Worm (Caenorhabditis elegans): ENCODE results near the gene fbxb-25.

fbxb-25 gene

DNA sequence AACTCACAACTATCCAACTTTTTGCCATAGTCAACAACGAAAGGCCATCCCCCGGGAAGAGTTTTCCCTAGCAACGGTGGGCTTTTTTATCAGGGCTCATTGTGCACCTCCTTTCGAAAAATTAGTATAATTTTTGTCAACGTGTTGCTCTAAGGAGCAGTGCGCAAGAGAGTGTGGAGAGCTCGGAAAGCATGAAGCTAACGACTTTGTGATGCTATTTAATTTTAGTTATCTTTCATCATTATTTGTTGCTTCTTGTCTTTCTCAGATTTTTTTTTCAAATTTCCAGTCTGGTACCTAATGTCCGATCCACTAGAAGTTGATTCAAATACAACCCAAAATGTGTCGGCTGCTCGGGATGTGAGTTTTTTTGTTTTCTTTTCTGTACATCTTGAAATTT lies 46.3 kb downstream of the fbxb-25 start, which contains the start of gene ceh-81:
Gene ceh-81, plus strand, starts transcription at position 301 of the 400 bp plus-strand sequence.
- TF ChIP-seq elt-3 (tag; optimal IDR thresholded peaks at IDR 0.05) (no peak), bed-3 (GFP tag; optimal IDR thresholded peaks at IDR 0.05) (no peak), unc-120 (tag; optimal IDR thresholded peaks at IDR 0.05; ENCODE audit: poor library complexity, severe bottlenecking) (no peak), blmp-1 (tag; optimal IDR thresholded peaks at IDR 0.05) (no peak), nhr-2 (tag; optimal IDR thresholded peaks at IDR 0.05) (no peak)

DNA sequence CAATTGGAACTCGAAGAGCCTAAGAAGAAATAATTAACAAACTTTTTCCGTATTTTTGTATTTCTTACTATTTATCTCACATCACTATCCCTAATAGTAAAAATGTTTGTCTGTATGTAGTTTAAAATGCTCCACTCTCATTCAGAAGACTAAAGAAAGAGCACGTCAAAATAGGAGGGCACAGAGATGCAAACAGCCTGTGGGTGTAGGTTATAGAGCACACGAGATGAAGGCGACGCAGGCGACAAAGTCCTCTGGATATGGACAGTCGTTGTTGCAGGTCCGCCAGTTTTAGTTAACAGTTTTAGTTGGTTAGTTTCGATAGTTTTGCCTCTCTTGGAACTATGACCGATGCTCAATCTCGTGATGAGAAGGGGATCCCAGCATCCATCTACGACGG lies 48.1 kb downstream of the fbxb-25 start, which contains the start of gene ceh-82:
Gene ceh-82, plus strand, starts transcription at position 301 of the 400 bp plus-strand sequence.
- TF ChIP-seq tbx-8 (GFP tag; optimal IDR thresholded peaks at IDR 0.05) (no peak), ztf-11 (tag; optimal IDR thresholded peaks at IDR 0.05) (no peak), unc-39 (tag; optimal IDR thresholded peaks at IDR 0.05) (no peak), sptf-1 (tag; optimal IDR thresholded peaks at IDR 0.05) (no peak), M03D4.4 (tag; optimal IDR thresholded peaks at IDR 0.05) (no peak), nhr-237 (tag; optimal IDR thresholded peaks at IDR 0.05) (no peak), unc-62 (GFP tag; optimal IDR thresholded peaks at IDR 0.05) (no peak), mls-2 (tag; optimal IDR thresholded peaks at IDR 0.05) (no peak), drap-1 (GFP tag; optimal IDR thresholded peaks at IDR 0.05) (no peak), pha-4 (tag; optimal IDR thresholded peaks at IDR 0.05) (no peak), unc-120 (tag; optimal IDR thresholded peaks at IDR 0.05; ENCODE audit: poor library complexity, severe bottlenecking) (no peak), lsy-2 (tag; optimal IDR thresholded peaks at IDR 0.05) (no peak), elt-1 (tag; optimal IDR thresholded peaks at IDR 0.05; ENCODE audit: borderline replicate concordance, insufficient read depth) (no peak), lin-13 (tag; optimal IDR thresholded peaks at IDR 0.05) (no peak), flh-1 (GFP tag; optimal IDR thresholded peaks at IDR 0.05) (no peak), cnd-1 (tag; optimal IDR thresholded peaks at IDR 0.05) (no peak), sem-2 (GFP tag; optimal IDR thresholded peaks at IDR 0.05) (no peak), ceh-39 (tag; optimal IDR thresholded peaks at IDR 0.05) (no peak), nhr-28 (tag; optimal IDR thresholded peaks at IDR 0.05) (no peak)
